Fruit fly (Drosophila melanogaster): ENCODE measurements around the gene VhaM9.7-d.

DNA sequence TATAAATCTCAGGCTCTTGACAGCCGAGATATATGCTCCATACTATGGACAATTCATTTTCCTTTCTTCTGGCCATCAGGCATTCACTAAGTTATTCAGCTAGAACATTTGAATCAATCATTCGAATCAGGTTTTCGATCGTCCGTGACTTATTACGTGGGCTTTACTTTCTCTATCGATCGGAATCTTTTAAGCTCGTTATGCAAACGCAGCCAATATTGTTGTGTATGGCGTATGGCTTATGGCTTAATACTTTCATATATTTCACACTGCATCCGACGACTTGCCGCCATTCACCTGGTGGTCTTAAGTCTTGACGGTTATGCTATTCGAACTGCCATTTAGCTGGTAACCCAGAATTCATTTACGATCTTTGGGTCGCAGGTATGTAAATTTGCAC, 41.2 kb downstream of the VhaM9.7-d start:
- TF ChIP-seq Hr4 (GFP tag; optimal IDR thresholded peaks at IDR 0.05): no peak
- no peak for TF ChIP-seq CG8119 (GFP tag; IDR thresholded peaks at IDR 0.05)
- TF ChIP-seq Eip93F (GFP tag; optimal IDR thresholded peaks at IDR 0.05): no peak
- no peak for TF ChIP-seq topi (GFP tag; optimal IDR thresholded peaks at IDR 0.05)
- TF ChIP-seq Met (GFP tag; optimal IDR thresholded peaks at IDR 0.05): no peak
- no peak for TF ChIP-seq CG9139 (GFP tag; optimal IDR thresholded peaks at IDR 0.05)
- TF ChIP-seq dac (GFP tag; optimal IDR thresholded peaks at IDR 0.05): no peak
- no peak for TF ChIP-seq CG16779 (tag; optimal IDR thresholded peaks at IDR 0.05)
- TF ChIP-seq CG31627 (GFP tag; optimal IDR thresholded peaks at IDR 0.05): no peak
- no peak for TF ChIP-seq Smox (GFP tag; optimal IDR thresholded peaks at IDR 0.05)
